Fruit fly (Drosophila melanogaster) whole organism, prepupa: ENCODE data around the gene Rai1.

ENCODE experiments used
- CG10631 ChIP-seq: fragments of 200-800 bp; sonication (Bioruptor generic); optimal IDR thresholded peaks from 2 replicates; lab custom pipeline; 2016; ENCODE audit warnings: missing biosample characterization, missing genetic modification characterization
- CG11762 ChIP-seq: fragments of 200-800 bp; sonication (Bioruptor generic); optimal IDR thresholded peaks from 3 replicates; lab custom pipeline; 2016; ENCODE audit warnings: missing biosample characterization, missing genetic modification characterization; ENCODE audit not compliant: insufficient read depth
- CG32006 ChIP-seq: fragments of 200-800 bp; sonication (Bioruptor generic); optimal IDR thresholded peaks from 3 replicates; lab custom pipeline; 2017; ENCODE audit warnings: missing biosample characterization, mild to moderate bottlenecking, missing genetic modification characterization
- CG3919 ChIP-seq: fragments of 200-800 bp; sonication (Bioruptor generic); optimal IDR thresholded peaks from 3 replicates; lab custom pipeline; 2016; ENCODE audit warnings: missing biosample characterization, missing genetic modification characterization
- CG6792 ChIP-seq: fragments of 200-800 bp; sonication (Bioruptor generic); optimal IDR thresholded peaks from 3 replicates; lab custom pipeline; 2016; ENCODE audit warnings: missing biosample characterization, missing genetic modification characterization
- CG6808 ChIP-seq: fragments of 200-800 bp; sonication (Bioruptor generic); optimal IDR thresholded peaks from 3 replicates; lab custom pipeline; 2017; ENCODE audit warnings: missing biosample characterization, missing genetic modification characterization, mild to moderate bottlenecking, moderate library complexity, missing genetic modification reagents
- CG7368 ChIP-seq: fragments of 200-800 bp; sonication (Bioruptor generic); optimal IDR thresholded peaks from 3 replicates; lab custom pipeline; 2016; ENCODE audit warnings: missing biosample characterization, missing genetic modification characterization
- CG8632 ChIP-seq: fragments of 200-800 bp; sonication (Bioruptor generic); optimal IDR thresholded peaks from 3 replicates; lab custom pipeline; 2016; ENCODE audit warnings: missing biosample characterization, missing genetic modification characterization
- CG9139 ChIP-seq: fragments of 200-800 bp; sonication (Bioruptor generic); optimal IDR thresholded peaks from 3 replicates; lab custom pipeline; 2017; ENCODE audit warnings: missing biosample characterization, mild to moderate bottlenecking, missing genetic modification characterization
- Eip75B ChIP-seq: fragments of 200-800 bp; sonication (Bioruptor generic); optimal IDR thresholded peaks from 3 replicates; lab custom pipeline; 2016; ENCODE audit warnings: missing biosample characterization, missing genetic modification characterization
- Eip78C ChIP-seq: fragments of 200-800 bp; sonication (Bioruptor generic); peaks from one replicate; lab custom pipeline; 2016; ENCODE audit warnings: missing biosample characterization, missing genetic modification characterization
- Eip93F ChIP-seq: fragments of 200-800 bp; sonication (Bioruptor generic); optimal IDR thresholded peaks from 2 replicates; lab custom pipeline; 2016; ENCODE audit warnings: missing biosample characterization, mild to moderate bottlenecking, missing genetic modification characterization
- Hr38 ChIP-seq: sonication (Bioruptor generic); optimal IDR thresholded peaks from 2 replicates; lab custom pipeline; 2016; ENCODE audit warnings: missing biosample characterization, missing genetic modification characterization
- Hr39 ChIP-seq: fragments of 200-800 bp; sonication (Bioruptor generic); optimal IDR thresholded peaks from 2 replicates; lab custom pipeline; 2016; ENCODE audit warnings: missing biosample characterization, missing genetic modification characterization
- Hr4 ChIP-seq: fragments of 200-800 bp; sonication (Bioruptor generic); optimal IDR thresholded peaks from 3 replicates; lab custom pipeline; 2016; ENCODE audit warnings: missing biosample characterization, missing genetic modification characterization
- Lpt ChIP-seq: fragments of 200-800 bp; sonication (Bioruptor generic); optimal IDR thresholded peaks from 3 replicates; lab custom pipeline; 2016; ENCODE audit warnings: missing biosample characterization, missing genetic modification characterization
- Met ChIP-seq: fragments of 200-800 bp; sonication (Bioruptor generic); optimal IDR thresholded peaks from 3 replicates; lab custom pipeline; 2016; ENCODE audit warnings: missing biosample characterization, missing genetic modification characterization
- Smox ChIP-seq: fragments of 200-800 bp; sonication (Bioruptor generic); optimal IDR thresholded peaks from 3 replicates; lab custom pipeline; 2016; ENCODE audit warnings: missing biosample characterization, missing genetic modification characterization
- Sox15 ChIP-seq: fragments of 200-800 bp; sonication (Bioruptor generic); optimal IDR thresholded peaks from 3 replicates; lab custom pipeline; 2016; ENCODE audit warnings: missing biosample characterization, missing genetic modification characterization
- achi ChIP-seq: fragments of 200-800 bp; sonication (Bioruptor generic); optimal IDR thresholded peaks from 3 replicates; lab custom pipeline; 2016; ENCODE audit warnings: missing biosample characterization, missing genetic modification characterization
- cyc ChIP-seq: fragments of 200-800 bp; sonication (Bioruptor generic); optimal IDR thresholded peaks from 3 replicates; lab custom pipeline; 2016; ENCODE audit warnings: missing biosample characterization, missing genetic modification characterization
- dsx ChIP-seq: fragments of 200-800 bp; optimal IDR thresholded peaks from 3 replicates; lab custom pipeline; 2019; ENCODE audit warnings: missing biosample characterization, mild to moderate bottlenecking, missing genetic modification characterization, moderate library complexity; ENCODE audit not compliant: poor library complexity, severe bottlenecking
- esn ChIP-seq: fragments of 200-800 bp; sonication (Bioruptor generic); optimal IDR thresholded peaks from 2 replicates; lab custom pipeline; 2016; ENCODE audit warnings: missing biosample characterization, mild to moderate bottlenecking, missing genetic modification characterization, moderate library complexity
- fkh ChIP-seq: fragments of 200-800 bp; sonication (Bioruptor generic); optimal IDR thresholded peaks from 3 replicates; lab custom pipeline; 2017; ENCODE audit warnings: missing biosample characterization, mild to moderate bottlenecking, missing genetic modification characterization, moderate library complexity
- lz ChIP-seq: fragments of 200-800 bp; sonication (Bioruptor generic); optimal IDR thresholded peaks from 3 replicates; lab custom pipeline; 2016; ENCODE audit warnings: missing biosample characterization, missing genetic modification characterization
- net ChIP-seq: fragments of 200-800 bp; sonication (Bioruptor generic); optimal IDR thresholded peaks from 3 replicates; lab custom pipeline; 2016; ENCODE audit warnings: missing biosample characterization, missing genetic modification characterization
- spab ChIP-seq: fragments of 200-800 bp; sonication (Bioruptor generic); optimal IDR thresholded peaks from 2 replicates; lab custom pipeline; 2017; ENCODE audit warnings: missing biosample characterization, mild to moderate bottlenecking, missing genetic modification characterization, missing genetic modification reagents
- ss ChIP-seq, 2 experiments: fragments of 200-800 bp; sonication (Bioruptor generic); optimal IDR thresholded peaks; 2 replicates in 1 of 2; 3 replicates in 1 of 2; lab custom pipeline; 2017 to 2018; ENCODE audit warnings: mild to moderate bottlenecking in 2 of 2, missing biosample characterization in 2 of 2, missing genetic modification characterization in 2 of 2, moderate library complexity in 1 of 2
- svp ChIP-seq: fragments of 200-800 bp; sonication (Bioruptor generic); peaks from one replicate; lab custom pipeline; 2016; ENCODE audit warnings: missing biosample characterization, missing genetic modification characterization
- vri ChIP-seq: fragments of 200-800 bp; sonication (Bioruptor generic); optimal IDR thresholded peaks from 3 replicates; lab custom pipeline; 2016; ENCODE audit warnings: missing biosample characterization, mild to moderate bottlenecking, missing genetic modification characterization

Rai1 gene

DNA sequence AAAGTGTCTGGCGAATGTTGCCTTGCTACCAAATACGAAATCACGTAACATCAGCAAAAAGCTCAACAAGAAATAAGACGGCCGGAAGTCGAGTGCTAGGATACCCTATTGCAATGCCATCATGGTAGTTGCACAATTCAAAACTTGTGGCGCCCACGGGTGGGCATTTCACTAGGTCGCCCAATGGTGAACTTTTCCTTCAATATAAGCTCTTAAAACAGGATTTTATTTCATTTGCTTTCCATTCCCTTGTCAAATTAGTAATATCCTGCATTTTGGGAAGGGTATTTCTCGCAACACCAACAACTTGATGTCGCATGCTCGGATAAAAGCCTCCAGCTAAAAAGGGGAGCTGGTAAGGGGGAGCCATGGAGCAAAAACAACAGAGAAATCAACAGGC lies 41.6 kb downstream of the Rai1 start (continued):
- TF ChIP-seq CG11762 (peak; percentile 22), Hr38 (GFP tag; lab: Kevin White, UChicago) (no peak), vri (GFP tag; lab: Kevin White, UChicago) (peak; percentile 84), CG7368 (GFP tag; lab: Kevin White, UChicago) (peak; percentile 52), Smox (GFP tag; lab: Kevin White, UChicago) (peak; percentile 66), ss (GFP tag; optimal IDR thresholded peaks at IDR 0.05; lab: Kevin White, UChicago) (no peak), Hr4 (GFP tag; lab: Kevin White, UChicago) (peak; percentile 68), fkh (GFP tag; lab: Kevin White, UChicago) (no peak), CG9139 (no peak), CG32006 (GFP tag; lab: Kevin White, UChicago) (peak; percentile 63), CG6792 (GFP tag; lab: Kevin White, UChicago) (peak; percentile 72), CG3919 (GFP tag; lab: Kevin White, UChicago) (peak; percentile 62), dsx (peak; percentile 23), esn (peak; percentile 81), spab (peak; percentile 36), svp (GFP tag; lab: Kevin White, UChicago) (peak; percentile 89), net (GFP tag; lab: Kevin White, UChicago) (peak; percentile 40)

DNA sequence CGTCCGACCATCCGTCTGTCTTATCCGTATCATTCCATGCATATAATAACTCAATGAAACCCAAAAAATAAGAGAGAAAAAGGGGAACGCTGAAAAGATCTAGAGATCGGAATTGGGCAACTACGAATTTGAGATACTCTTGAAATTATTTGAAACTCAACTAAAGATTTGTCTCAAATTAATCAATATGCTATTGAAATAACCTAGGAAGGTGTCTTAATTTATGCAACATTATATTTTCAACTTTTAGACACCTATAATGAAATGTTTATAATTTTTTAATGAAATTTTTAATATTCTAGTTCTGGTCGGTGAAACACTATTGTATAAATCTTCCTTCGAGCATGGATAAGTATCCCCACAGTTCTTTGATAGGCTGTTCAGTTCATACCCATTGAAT lies 42.6 kb downstream of the Rai1 start:
- peak; percentile 2 for TF ChIP-seq CG3919 (GFP tag; lab: Kevin White, UChicago)
- no peak for TF ChIP-seq Hr38 (GFP tag; lab: Kevin White, UChicago)
- peak; percentile 7 for TF ChIP-seq Met (GFP tag; lab: Kevin White, UChicago)
- peak; percentile 1 for TF ChIP-seq cyc
- peak; percentile 63 for TF ChIP-seq Eip78C (GFP tag; lab: Kevin White, UChicago)
- TF ChIP-seq achi (GFP tag; lab: Kevin White, UChicago), result no peak
- peak; percentile 72 for TF ChIP-seq svp (GFP tag; lab: Kevin White, UChicago)
- no peak for TF ChIP-seq Hr39 (GFP tag; lab: Kevin White, UChicago)
- no peak for TF ChIP-seq CG32006 (GFP tag; lab: Kevin White, UChicago)
- peak; percentile 3 for TF ChIP-seq CG10631 (GFP tag; lab: Kevin White, UChicago)
- no peak for TF ChIP-seq net (GFP tag; lab: Kevin White, UChicago)

DNA sequence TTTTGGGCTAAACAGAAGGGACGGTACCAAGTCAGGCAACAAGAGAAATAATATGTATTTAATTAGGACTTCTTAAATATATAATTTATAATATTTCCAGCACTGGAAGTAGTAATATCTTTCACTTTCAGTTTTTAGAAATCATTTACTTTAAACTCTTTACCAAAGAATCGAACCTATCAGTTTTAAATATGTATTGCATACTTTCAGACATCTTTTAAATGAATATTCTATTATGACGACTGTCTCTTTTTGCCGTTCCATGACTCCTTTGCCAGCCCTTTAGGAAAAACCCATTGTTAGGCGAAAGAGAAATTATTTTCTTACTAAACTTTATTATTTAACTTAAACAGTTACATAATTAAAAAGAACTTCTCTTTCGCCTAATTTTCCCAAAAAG lies 45.5 kb downstream of the Rai1 start:
- TF ChIP-seq cyc, result no peak
- TF ChIP-seq Eip93F (GFP tag; lab: Kevin White, UChicago), result no peak
- TF ChIP-seq spab, result no peak
- TF ChIP-seq net (GFP tag; lab: Kevin White, UChicago), result no peak
- TF ChIP-seq CG8632, result no peak

DNA sequence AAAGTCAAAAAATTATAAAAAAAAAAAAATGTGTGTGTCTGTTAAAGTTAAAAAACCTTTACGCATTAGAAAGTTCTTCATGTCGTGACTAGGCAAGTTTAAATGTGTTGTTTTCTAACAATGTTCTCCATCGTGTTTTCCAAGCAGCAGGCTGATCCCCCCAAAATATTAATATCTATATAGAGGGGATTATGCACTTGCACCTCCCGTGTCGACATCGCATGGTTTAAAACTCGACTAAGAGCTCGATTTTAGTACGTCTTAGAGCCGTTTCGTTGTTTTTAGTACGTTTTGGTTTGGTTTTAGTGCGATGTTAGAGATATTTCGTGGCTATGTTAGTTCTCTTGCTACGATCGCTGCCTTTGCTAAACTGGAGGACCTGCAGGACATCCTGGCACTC lies 50.1 kb downstream of the Rai1 start:
- TF ChIP-seq Sox15 (GFP tag; lab: Kevin White, UChicago) (no peak), svp (GFP tag; lab: Kevin White, UChicago) (no peak), lz (GFP tag; lab: Kevin White, UChicago) (no peak), Eip93F (GFP tag; lab: Kevin White, UChicago) (no peak), Eip75B (no peak), Smox (GFP tag; lab: Kevin White, UChicago) (no peak), CG32006 (GFP tag; lab: Kevin White, UChicago) (no peak), Hr38 (GFP tag; lab: Kevin White, UChicago) (no peak), CG6808 (GFP tag; lab: Kevin White, UChicago) (no peak), CG7368 (GFP tag; lab: Kevin White, UChicago) (no peak), Lpt (no peak)
